Fruit fly (Drosophila melanogaster): Measurements from ENCODE around the gene bdl.
A peak's percentile ranks its signal among the peaks of the same experiment; 100 is the strongest.

bdl gene

dm6 chr2L:4350683-4351324 is 26.4 kb downstream of the bdl start:
- peak; percentile 68 for TF ChIP-seq pum (GFP tag; optimal IDR thresholded peaks at IDR 0.05)
- TF ChIP-seq Usf (GFP tag; optimal IDR thresholded peaks at IDR 0.05): peak; percentile 56
- peak; percentile 53 for TF ChIP-seq dmrt99B (tag; optimal IDR thresholded peaks at IDR 0.05)
- peak in 1 of 2 experiments; percentile 72 for TF ChIP-seq bsh (GFP tag; optimal IDR thresholded peaks at IDR 0.05)
- no peak for TF ChIP-seq Bteb2 (GFP tag; optimal IDR thresholded peaks at IDR 0.05)
- no peak for TF ChIP-seq Trl (optimal IDR thresholded peaks at IDR 0.05)
- peak; percentile 72 for TF ChIP-seq Trl (GFP tag; optimal IDR thresholded peaks at IDR 0.05)
- TF ChIP-seq org-1 (GFP tag; optimal IDR thresholded peaks at IDR 0.05): peak; percentile 60
- TF ChIP-seq eve (GFP tag; optimal IDR thresholded peaks at IDR 0.05): no peak
- no peak for TF ChIP-seq eyg (GFP tag; optimal IDR thresholded peaks at IDR 0.05)
- peak; percentile 34 for TF ChIP-seq sqz (GFP tag; optimal IDR thresholded peaks at IDR 0.05)
- TF ChIP-seq CG12769 (tag; optimal IDR thresholded peaks at IDR 0.05): no peak
- peak; percentile 77 for TF ChIP-seq NC2β (GFP tag; optimal IDR thresholded peaks at IDR 0.05)
- no peak for TF ChIP-seq CG31388 (GFP tag; optimal IDR thresholded peaks at IDR 0.05)
- peak; percentile 92 for TF ChIP-seq CG18262 (tag; optimal IDR thresholded peaks at IDR 0.05)
- peak; percentile 75 for TF ChIP-seq CG13775 (GFP tag; optimal IDR thresholded peaks at IDR 0.05)
- no peak for TF ChIP-seq CG10543 (GFP tag; optimal IDR thresholded peaks at IDR 0.05)
- TF ChIP-seq Blimp-1 (GFP tag; optimal IDR thresholded peaks at IDR 0.05): peak; percentile 55
- TF ChIP-seq CG15514 (GFP tag; optimal IDR thresholded peaks at IDR 0.05): no peak
- no peak; the same call in 1 of the 2 replicates for TF ChIP-seq CG32532 (GFP tag; IDR thresholded peaks at IDR 0.05)
- 0 out of 2 replicates have a peak, but pooled peaks have one; percentile 17 for TF ChIP-seq sens-2 (GFP tag; IDR thresholded peaks at IDR 0.05)
- no peak for TF ChIP-seq Dfd (GFP tag; optimal IDR thresholded peaks at IDR 0.05)
- TF ChIP-seq CG9437 (GFP tag; optimal IDR thresholded peaks at IDR 0.05): no peak
- no peak for TF ChIP-seq ham (GFP tag; IDR thresholded peaks at IDR 0.05)
- no peak for TF ChIP-seq jigr1 (GFP tag; IDR thresholded peaks at IDR 0.05)
- peak; percentile 77 for TF ChIP-seq D19A (tag; optimal IDR thresholded peaks at IDR 0.05)
- no peak for TF ChIP-seq Doc3 (GFP tag; IDR thresholded peaks at IDR 0.05; ENCODE audit: partially characterized antibody)
- TF ChIP-seq stc (GFP tag; IDR thresholded peaks at IDR 0.05): 0 out of 2 replicates have a peak, but pooled peaks have one; percentile 29
- TF ChIP-seq da (GFP tag; optimal IDR thresholded peaks at IDR 0.05): peak; percentile 4
- peak; percentile 62; the same call in 1 of the 3 replicates for TF ChIP-seq ci (GFP tag; IDR thresholded peaks at IDR 0.05)
- TF ChIP-seq Pdp1 (GFP tag; optimal IDR thresholded peaks at IDR 0.05): peak; percentile 36 to 66
- TF ChIP-seq CG17385 (GFP tag; optimal IDR thresholded peaks at IDR 0.05): peak; percentile 4
- peak; percentile 48; the same call in 1 of the 3 replicates for TF ChIP-seq otp (GFP tag; IDR thresholded peaks at IDR 0.05)
- TF ChIP-seq CG3065 (GFP tag; optimal IDR thresholded peaks at IDR 0.05): peak; percentile 7
- peak; percentile 46 for TF ChIP-seq Six4 (GFP tag; optimal IDR thresholded peaks at IDR 0.05)
- no peak for TF ChIP-seq gro (GFP tag; optimal IDR thresholded peaks at IDR 0.05)
- TF ChIP-seq sug (tag; optimal IDR thresholded peaks at IDR 0.05): no peak
- TF ChIP-seq ase (GFP tag; IDR thresholded peaks at IDR 0.05): no peak
- no peak for TF ChIP-seq ro (GFP tag; IDR thresholded peaks at IDR 0.05)
- peak; percentile 21 for TF ChIP-seq Bdp1 (GFP tag; optimal IDR thresholded peaks at IDR 0.05)
- TF ChIP-seq crc (GFP tag; optimal IDR thresholded peaks at IDR 0.05): no peak
- no peak for TF ChIP-seq YL-1 (GFP tag; optimal IDR thresholded peaks at IDR 0.05)
- peak; percentile 52 for TF ChIP-seq Oli (tag; optimal IDR thresholded peaks at IDR 0.05)
- TF ChIP-seq CG14667 (GFP tag; IDR thresholded peaks at IDR 0.05): peak; percentile 54
- TF ChIP-seq salm (tag; optimal IDR thresholded peaks at IDR 0.05): no peak
- peak; percentile 77 for TF ChIP-seq vvl (GFP tag; IDR thresholded peaks at IDR 0.05)
- TF ChIP-seq CG8089 (GFP tag; optimal IDR thresholded peaks at IDR 0.05): peak; percentile 59
- TF ChIP-seq schlank (tag; optimal IDR thresholded peaks at IDR 0.05): no peak
- TF ChIP-seq grn (GFP tag; optimal IDR thresholded peaks at IDR 0.05): no peak
- TF ChIP-seq Kr (GFP tag; optimal IDR thresholded peaks at IDR 0.05): peak; percentile 49

Measured in whole organism, embryonic.